Worm (Caenorhabditis elegans) whole organism, L4 larva: ENCODE results near the gene fbxa-99.

Experiments
- R02D3.7 ChIP-seq: fragments of 150-350 bp; sonication (generic microtip); optimal IDR thresholded peaks from 3 replicates; lab custom pipeline; 2014; ENCODE audit warnings: missing biosample characterization, missing genetic modification characterization
- ceh-82 ChIP-seq: sonication (generic microtip); optimal IDR thresholded peaks from 2 replicates; lab custom pipeline; 2017; ENCODE audit warnings: missing biosample characterization, missing genetic modification characterization
- dpl-1 ChIP-seq: fragments of 150-350 bp; optimal IDR thresholded peaks from 2 replicates; lab custom pipeline; 2014; ENCODE audit warnings: missing biosample characterization, missing genetic modification reagents, missing genetic modification characterization
- egl-27 ChIP-seq: sonication (generic microtip); optimal IDR thresholded peaks from 3 replicates; lab custom pipeline; 2017; ENCODE audit warnings: missing biosample characterization, missing genetic modification reagents, missing genetic modification characterization
- lin-15B ChIP-seq: fragments of 150-350 bp; sonication (generic microtip); optimal IDR thresholded peaks from 3 replicates; lab custom pipeline; 2014; ENCODE audit warnings: missing biosample characterization, missing genetic modification characterization
- mdl-1 ChIP-seq, 2 experiments: fragments of 150-350 bp in 1 of 2; sonication (generic microtip) in 1 of 2; optimal IDR thresholded peaks; 2 replicates each; lab custom pipeline; 2014 to 2017; ENCODE audit warnings: missing biosample characterization in 2 of 2, missing genetic modification characterization in 2 of 2
- skn-1 ChIP-seq: fragments of 150-350 bp; optimal IDR thresholded peaks from 2 replicates; lab custom pipeline; 2014; ENCODE audit warnings: missing biosample characterization, missing genetic modification characterization
- unc-62 ChIP-seq, 3 experiments: fragments of 150-350 bp in 1 of 3; sonication (generic microtip); optimal IDR thresholded peaks in 2 of 3; peaks in 1 of 3; 1 replicate in 1 of 3; 2 replicates in 2 of 3; lab custom pipeline; 2014 to 2017; ENCODE audit warnings: missing biosample characterization in 3 of 3, missing genetic modification characterization in 3 of 3, missing genetic modification reagents in 3 of 3, missing genotype in 1 of 3

ce11 chrV:15969653-15970052 is 13.0 kb downstream of the fbxa-99 start, which contains the start of gene F36G9.7:
- TF ChIP-seq lin-15B (tag; lab: Kevin White, UChicago) (no peak), unc-62 (GFP tag; optimal IDR thresholded peaks at IDR 0.05 in 1 of 2; lab: Kevin White, UChicago) (no peak), unc-62 (tag; optimal IDR thresholded peaks at IDR 0.05; lab: Kevin White, UChicago) (no peak), skn-1 (no peak), R02D3.7 (tag; lab: Kevin White, UChicago) (no peak), egl-27 (tag; lab: Kevin White, UChicago) (no peak), mdl-1 (tag; optimal IDR thresholded peaks at IDR 0.05; lab: Kevin White, UChicago) (no peak), ceh-82 (tag; lab: Kevin White, UChicago) (no peak), dpl-1 (GFP tag; lab: Kevin White, UChicago) (no peak)
